Fruit fly (Drosophila melanogaster) whole organism, embryonic: Measurements from ENCODE around the gene Pde9.

ENCODE experiments used
- ATbp ChIP-seq: fragments of 200-800 bp; sonication (Bioruptor generic); optimal IDR thresholded peaks from 2 replicates; lab custom pipeline; 2017; ENCODE audit warnings: missing biosample characterization, mild to moderate bottlenecking, missing genetic modification characterization, missing genetic modification reagents
- Ada2b ChIP-seq: fragments of 200-800 bp; sonication (Bioruptor generic); IDR thresholded peaks from 2 replicates; pipeline ENCODE4 v1.3.6; 2022; ENCODE audit warnings: missing biosample characterization, missing genetic modification characterization
- Atf3 ChIP-seq: fragments of 200-800 bp; sonication (Bioruptor generic); optimal IDR thresholded peaks from 3 replicates; lab custom pipeline; 2016; ENCODE audit warnings: missing biosample characterization, missing genetic modification characterization
- CG10959 ChIP-seq: fragments of 200-800 bp; sonication (Bioruptor generic); IDR thresholded peaks from 2 replicates; pipeline ENCODE4 v1.3.6; 2022; ENCODE audit warnings: missing biosample characterization, missing genetic modification characterization
- CG11247 ChIP-seq: fragments of 200-800 bp; sonication (Bioruptor generic); IDR thresholded peaks from 2 replicates; pipeline ENCODE4 v1.3.6; 2022; ENCODE audit warnings: missing biosample characterization, missing genetic modification characterization
- CG11560 ChIP-seq: fragments of 200-800 bp; sonication (Bioruptor generic); IDR thresholded peaks from 3 replicates; pipeline ENCODE4 v1.3.6; 2022; ENCODE audit warnings: missing biosample characterization, missing genetic modification characterization
- CG12104 ChIP-seq: fragments of 200-800 bp; sonication (Bioruptor generic); optimal IDR thresholded peaks from 3 replicates; lab custom pipeline; 2016; ENCODE audit warnings: missing biosample characterization, missing genetic modification characterization
- CG12769 ChIP-seq: fragments of 200-800 bp; sonication (Bioruptor generic); optimal IDR thresholded peaks from 2 replicates; lab custom pipeline; 2019; ENCODE audit warnings: missing biosample characterization, mild to moderate bottlenecking, missing genetic modification characterization, moderate library complexity
- CG13123 ChIP-seq: fragments of 200-800 bp; sonication (Bioruptor generic); optimal IDR thresholded peaks from 2 replicates; lab custom pipeline; 2016; ENCODE audit warnings: missing biosample characterization, missing genetic modification characterization
- CG13775 ChIP-seq: fragments of 200-800 bp; sonication (Bioruptor generic); optimal IDR thresholded peaks from 3 replicates; lab custom pipeline; 2017; ENCODE audit warnings: missing biosample characterization, mild to moderate bottlenecking, missing genetic modification characterization
- CG14710 ChIP-seq: fragments of 200-800 bp; sonication (Bioruptor generic); optimal IDR thresholded peaks from 3 replicates; lab custom pipeline; 2019; ENCODE audit warnings: missing biosample characterization, mild to moderate bottlenecking, missing genetic modification characterization, moderate library complexity
- CG18476 ChIP-seq: fragments of 200-800 bp; sonication (Bioruptor generic); optimal IDR thresholded peaks from 2 replicates; lab custom pipeline; 2016; ENCODE audit warnings: missing biosample characterization, mild to moderate bottlenecking, missing genetic modification characterization
- CG2120 ChIP-seq: fragments of 200-800 bp; sonication (Bioruptor generic); optimal IDR thresholded peaks from 3 replicates; lab custom pipeline; 2016; ENCODE audit warnings: missing biosample characterization, missing genetic modification characterization
- CG30020 ChIP-seq: fragments of 200-800 bp; optimal IDR thresholded peaks from 2 replicates; lab custom pipeline; 2019; ENCODE audit warnings: missing biosample characterization, mild to moderate bottlenecking, missing genetic modification characterization, moderate library complexity
- CG31388 ChIP-seq: fragments of 200-800 bp; sonication (Bioruptor generic); optimal IDR thresholded peaks from 2 replicates; lab custom pipeline; 2016; ENCODE audit warnings: missing biosample characterization, missing genetic modification characterization
- CG31441 ChIP-seq: fragments of 200-800 bp; sonication (Bioruptor generic); IDR thresholded peaks from 2 replicates; pipeline ENCODE4 v1.3.6; 2022; ENCODE audit warnings: missing biosample characterization, missing genetic modification characterization
- CG4424 ChIP-seq: fragments of 200-800 bp; sonication (Bioruptor generic); optimal IDR thresholded peaks from 3 replicates; lab custom pipeline; 2016; ENCODE audit warnings: missing biosample characterization, missing genetic modification characterization
- CG7839 ChIP-seq: fragments of 200-800 bp; sonication (Bioruptor generic); optimal IDR thresholded peaks from 3 replicates; lab custom pipeline; 2018; ENCODE audit warnings: missing biosample characterization, mild to moderate bottlenecking, missing genetic modification characterization, moderate library complexity
- CG7928 ChIP-seq: fragments of 200-800 bp; sonication (Bioruptor generic); optimal IDR thresholded peaks from 2 replicates; lab custom pipeline; 2017; ENCODE audit warnings: missing biosample characterization, mild to moderate bottlenecking, missing genetic modification characterization
- CG7963 ChIP-seq: fragments of 200-800 bp; sonication (Bioruptor generic); IDR thresholded peaks from 3 replicates; pipeline ENCODE4 v1.3.6; 2022; ENCODE audit warnings: missing biosample characterization, missing genetic modification characterization; ENCODE audit not compliant: partially characterized antibody
- CrebB ChIP-seq: fragments of 200-800 bp; sonication (Bioruptor generic); optimal IDR thresholded peaks from 3 replicates; lab custom pipeline; 2018; ENCODE audit warnings: missing biosample characterization, mild to moderate bottlenecking, missing genetic modification characterization
- ERR ChIP-seq: fragments of 200-800 bp; sonication (Bioruptor generic); optimal IDR thresholded peaks from 2 replicates; lab custom pipeline; 2016; ENCODE audit warnings: missing biosample characterization, missing genetic modification characterization
- Eip74EF ChIP-seq, 2 experiments: fragments of 200-800 bp in 1 of 2; fragments of >200 bp in 1 of 2; sonication (Bioruptor generic) in 1 of 2; optimal IDR thresholded peaks; 2 replicates each; lab custom pipeline; 2017 to 2019; ENCODE audit warnings: missing biosample characterization in 2 of 2, missing genetic modification characterization in 2 of 2, mild to moderate bottlenecking in 1 of 2, moderate library complexity in 1 of 2
- Gsc ChIP-seq: fragments of 200-800 bp; sonication (Bioruptor generic); IDR thresholded peaks from 2 replicates; pipeline ENCODE4 v1.3.6; 2022; ENCODE audit warnings: missing biosample characterization, missing genetic modification characterization
- HLHmδ ChIP-seq: fragments of 200-800 bp; sonication (Bioruptor generic); optimal IDR thresholded peaks from 2 replicates; lab custom pipeline; 2018; ENCODE audit warnings: missing biosample characterization, mild to moderate bottlenecking, missing genetic modification characterization, moderate library complexity
- Hr3 ChIP-seq: fragments of 200-800 bp; sonication (Bioruptor generic); optimal IDR thresholded peaks from 3 replicates; lab custom pipeline; 2016; ENCODE audit warnings: missing biosample characterization, missing genetic modification characterization
- Lim3 ChIP-seq: fragments of 200-800 bp; sonication (Bioruptor generic); IDR thresholded peaks from 2 replicates; pipeline ENCODE4 v1.3.6; 2022; ENCODE audit warnings: missing biosample characterization, missing genetic modification characterization
- Med ChIP-seq: fragments of 200-800 bp; sonication (Bioruptor generic); peaks from one replicate; lab custom pipeline; 2016; ENCODE audit warnings: missing biosample characterization, missing genetic modification characterization, mild to moderate bottlenecking, inconsistent platforms, moderate library complexity
- NC2β ChIP-seq: fragments of 200-800 bp; sonication (Bioruptor generic); optimal IDR thresholded peaks from 2 replicates; lab custom pipeline; 2016; ENCODE audit warnings: missing biosample characterization, missing genetic modification characterization
- Nf-YC ChIP-seq: fragments of 200-800 bp; optimal IDR thresholded peaks from 3 replicates; lab custom pipeline; 2019; ENCODE audit warnings: missing biosample characterization, mild to moderate bottlenecking, missing genetic modification characterization, moderate library complexity
- PHDP ChIP-seq: fragments of 200-800 bp; sonication (Bioruptor generic); optimal IDR thresholded peaks from 3 replicates; lab custom pipeline; 2018; ENCODE audit warnings: missing biosample characterization, mild to moderate bottlenecking, missing genetic modification characterization, moderate library complexity
- Ptx1 ChIP-seq: fragments of 200-800 bp; sonication (Bioruptor generic); IDR thresholded peaks from 2 replicates; pipeline ENCODE4 v1.3.6; 2022; ENCODE audit warnings: missing biosample characterization, missing genetic modification characterization
- Sry-δ ChIP-seq: fragments of 200-800 bp; sonication (Bioruptor generic); optimal IDR thresholded peaks from 2 replicates; lab custom pipeline; 2016; ENCODE audit warnings: missing biosample characterization, missing genetic modification characterization
- abd-A ChIP-seq: fragments of 200-800 bp; sonication (Bioruptor generic); optimal IDR thresholded peaks from 3 replicates; lab custom pipeline; 2019; ENCODE audit warnings: missing biosample characterization, mild to moderate bottlenecking, missing genetic modification characterization, moderate library complexity
- al ChIP-seq: fragments of 200-800 bp; sonication (Bioruptor generic); IDR thresholded peaks from 2 replicates; pipeline ENCODE4 v1.3.6; 2022; ENCODE audit warnings: missing biosample characterization, missing genetic modification characterization
- dmrt11E ChIP-seq: fragments of 200-800 bp; sonication (Bioruptor generic); optimal IDR thresholded peaks from 3 replicates; lab custom pipeline; 2018; ENCODE audit warnings: missing biosample characterization, mild to moderate bottlenecking, missing genetic modification characterization, moderate library complexity
- dmrt99B ChIP-seq: fragments of 200-800 bp; sonication (Bioruptor generic); optimal IDR thresholded peaks from 2 replicates; lab custom pipeline; 2018; ENCODE audit warnings: missing biosample characterization, mild to moderate bottlenecking, missing genetic modification characterization, moderate library complexity
- esg ChIP-seq: fragments of 200-800 bp; sonication (Bioruptor generic); conservative IDR thresholded peaks from 2 replicates; pipeline ENCODE4 v1.3.6; 2022; ENCODE audit warnings: missing biosample characterization, missing genetic modification characterization
- eve ChIP-seq, 2 experiments: fragments of >200 bp; optimal IDR thresholded peaks; 2 replicates each; lab custom pipeline; 2017; ENCODE audit warnings: missing biosample characterization in 2 of 2, missing genetic modification characterization in 2 of 2
- grn ChIP-seq: fragments of 200-800 bp; sonication (Bioruptor generic); optimal IDR thresholded peaks from 3 replicates; lab custom pipeline; 2017; ENCODE audit warnings: missing biosample characterization, missing genetic modification characterization
- gro ChIP-seq: fragments of 200-800 bp; sonication (Bioruptor generic); optimal IDR thresholded peaks from 2 replicates; lab custom pipeline; 2016; ENCODE audit warnings: missing biosample characterization, missing genetic modification characterization
- gsb ChIP-seq: fragments of 200-800 bp; sonication (Bioruptor generic); IDR thresholded peaks from 2 replicates; pipeline ENCODE4 v1.3.6; 2022; ENCODE audit warnings: missing biosample characterization, missing genetic modification characterization
- hb ChIP-seq: fragments of 200-800 bp; sonication (Bioruptor generic); IDR thresholded peaks from 3 replicates; pipeline ENCODE4 v1.3.6; 2022; ENCODE audit warnings: missing biosample characterization, missing genetic modification characterization; ENCODE audit not compliant: partially characterized antibody
- inv ChIP-seq: fragments of 200-800 bp; sonication (Bioruptor generic); IDR thresholded peaks from 2 replicates; pipeline ENCODE4 v1.3.6; 2022; ENCODE audit warnings: missing biosample characterization, missing genetic modification characterization; ENCODE audit not compliant: partially characterized antibody
- knrl ChIP-seq: fragments of 200-800 bp; sonication (Bioruptor generic); IDR thresholded peaks from 3 replicates; pipeline ENCODE4 v1.3.6; 2022; ENCODE audit warnings: missing biosample characterization, missing genetic modification characterization; ENCODE audit not compliant: partially characterized antibody
- oc ChIP-seq: fragments of 200-800 bp; sonication (Bioruptor generic); optimal IDR thresholded peaks from 2 replicates; lab custom pipeline; 2018; ENCODE audit warnings: missing biosample characterization, mild to moderate bottlenecking, missing genetic modification characterization, moderate library complexity
- pnt ChIP-seq: fragments of 200-800 bp; sonication (Bioruptor generic); optimal IDR thresholded peaks from 3 replicates; lab custom pipeline; 2016; ENCODE audit warnings: missing biosample characterization, missing genetic modification characterization
- sd ChIP-seq: fragments of 200-800 bp; sonication (Bioruptor generic); optimal IDR thresholded peaks from 3 replicates; lab custom pipeline; 2018; ENCODE audit warnings: missing biosample characterization, mild to moderate bottlenecking, missing genetic modification characterization, moderate library complexity
- sens ChIP-seq: fragments of 200-800 bp; sonication (Bioruptor generic); peaks from one replicate; lab custom pipeline; 2016; ENCODE audit warnings: missing biosample characterization, missing genetic modification characterization
- tin ChIP-seq: fragments of 200-800 bp; sonication (Bioruptor generic); optimal IDR thresholded peaks from 3 replicates; lab custom pipeline; 2016; ENCODE audit warnings: missing biosample characterization, missing genetic modification characterization

The Pde9 gene

dm6 chrX:12895114-12895723, 1.9 kb downstream of the Pde9 start (continued):
- TF ChIP-seq pnt (GFP tag; lab: Kevin White, UChicago) (no peak), gro (no peak), CG14710 (tag; lab: Kevin White, UChicago) (no peak), CG31441 (GFP tag; lab: Robert Waterston, UW) (0 out of 2 replicates have a peak, but pooled peaks have one; percentile 24), Ada2b (no peak), Nf-YC (no peak), Ptx1 (GFP tag; lab: Robert Waterston, UW) (peak; percentile 37; the same call in 1 of the 2 replicates), knrl (GFP tag; lab: Robert Waterston, UW) (no peak), PHDP (tag; lab: Kevin White, UChicago) (peak; percentile 19), CG30020 (no peak), CG7839 (tag; lab: Kevin White, UChicago) (no peak)

DNA sequence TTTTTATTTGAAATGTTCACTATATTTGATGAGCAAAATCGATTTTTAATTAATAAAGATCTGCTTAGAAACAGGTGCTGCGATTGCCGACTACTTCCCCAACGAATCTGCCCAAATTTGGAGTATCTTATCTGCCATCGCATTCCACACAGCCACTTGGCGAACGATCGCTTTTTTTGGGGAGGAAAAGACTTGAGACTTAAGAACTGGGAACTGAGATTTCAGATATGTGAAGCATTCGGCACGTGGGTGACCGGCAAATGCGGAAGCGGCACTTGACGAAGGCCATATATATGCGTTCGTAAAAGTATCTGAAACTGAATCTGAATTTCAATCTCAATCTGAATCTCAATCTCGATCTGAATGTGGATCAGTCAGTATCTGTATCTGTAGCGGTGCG, 3.2 kb downstream of the Pde9 start:
- TF ChIP-seq gsb (GFP tag; lab: Robert Waterston, UW) (no peak), tin (GFP tag; lab: Kevin White, UChicago) (no peak), Hr3 (GFP tag; lab: Kevin White, UChicago) (no peak), Atf3 (GFP tag; lab: Kevin White, UChicago) (no peak), CG30020 (no peak), hb (GFP tag; lab: Robert Waterston, UW) (no peak), Sry-δ (GFP tag; lab: Kevin White, UChicago) (no peak), grn (GFP tag; lab: Kevin White, UChicago) (peak; percentile 68), ERR (no peak), eve (GFP tag; optimal IDR thresholded peaks at IDR 0.05; lab: Kevin White, UChicago) (no peak), sd (tag; lab: Kevin White, UChicago) (peak; percentile 94), CG10959 (GFP tag; lab: Robert Waterston, UW) (no peak), CG12104 (GFP tag; lab: Kevin White, UChicago) (no peak), dmrt99B (tag; lab: Kevin White, UChicago) (no peak), Gsc (GFP tag; lab: Robert Waterston, UW) (no peak), CG13123 (GFP tag; lab: Kevin White, UChicago) (no peak), sens (GFP tag; lab: Kevin White, UChicago) (no peak), CG11247 (GFP tag; lab: Robert Waterston, UW) (no peak), CG7839 (tag; lab: Kevin White, UChicago) (no peak), Eip74EF (GFP tag; optimal IDR thresholded peaks at IDR 0.05; lab: Kevin White, UChicago) (peak in 1 of 2 experiments; percentile 24), ATbp (GFP tag; lab: Kevin White, UChicago) (no peak), CG18476 (no peak), CG12769 (peak; percentile 36), al (GFP tag; lab: Robert Waterston, UW) (no peak), dmrt11E (no peak), inv (GFP tag; lab: Robert Waterston, UW) (no peak), CG7963 (no peak), Lim3 (GFP tag; lab: Robert Waterston, UW) (no peak), HLHmδ (GFP tag; lab: Kevin White, UChicago) (no peak), oc (tag; lab: Kevin White, UChicago) (no peak), Med (GFP tag; lab: Kevin White, UChicago) (peak; percentile 27), CG4424 (GFP tag; lab: Kevin White, UChicago) (no peak), NC2β (GFP tag; lab: Kevin White, UChicago) (no peak), CG7928 (no peak), abd-A (no peak), esg (GFP tag; lab: Robert Waterston, UW) (no peak), CG13775 (GFP tag; lab: Kevin White, UChicago) (no peak), CG11560 (tag; lab: Robert Waterston, UW) (no peak), CG2120 (no peak), CG31388 (no peak), CrebB (tag; lab: Kevin White, UChicago) (no peak)
